Worm (Caenorhabditis elegans) whole organism, young adult: ENCODE measurements around the gene ZK637.15.

Source experiments
- C17E4.6 ChIP-seq: fragments of 200-800 bp; sonication (Bioruptor generic); IDR thresholded peaks from 2 replicates; pipeline ENCODE4 v1.3.6; 2022; ENCODE audit warnings: missing genetic modification reagents, missing genetic modification characterization, missing compliant biosample characterization
- D2030.7 ChIP-seq: fragments of 200-800 bp; sonication (Bioruptor generic); IDR thresholded peaks from 2 replicates; pipeline ENCODE4 v1.3.6; 2022; ENCODE audit warnings: missing genetic modification reagents, missing genetic modification characterization, missing compliant biosample characterization
- F22D6.2 ChIP-seq: sonication (generic microtip); optimal IDR thresholded peaks from 2 replicates; lab custom pipeline; 2016; ENCODE audit warnings: mild to moderate bottlenecking, missing genetic modification characterization, missing compliant biosample characterization
- F37B4.10 ChIP-seq: fragments of 200-800 bp; sonication (Bioruptor generic); IDR thresholded peaks from 2 replicates; pipeline ENCODE4 v1.3.6; 2022; ENCODE audit warnings: missing genetic modification characterization, missing compliant biosample characterization
- F49E8.2 ChIP-seq: sonication (generic microtip); optimal IDR thresholded peaks from 3 replicates; lab custom pipeline; 2017; ENCODE audit warnings: missing genetic modification characterization, mild to moderate bottlenecking, missing compliant biosample characterization, antibody characterized with exemption, moderate library complexity; ENCODE audit not compliant: insufficient read depth
- F55B11.4 ChIP-seq: sonication (generic microtip); optimal IDR thresholded peaks from 2 replicates; lab custom pipeline; 2016; ENCODE audit warnings: missing compliant biosample characterization, missing genetic modification characterization, borderline replicate concordance; ENCODE audit not compliant: insufficient read depth
- K11D2.4 ChIP-seq: fragments of 200-800 bp; sonication (Bioruptor generic); IDR thresholded peaks from 2 replicates; pipeline ENCODE4 v1.3.6; 2022; ENCODE audit warnings: missing genetic modification reagents, missing genetic modification characterization, missing compliant biosample characterization
- T26A5.8 ChIP-seq: sonication (generic microtip); optimal IDR thresholded peaks from 2 replicates; lab custom pipeline; 2016; ENCODE audit warnings: missing genetic modification characterization, missing compliant biosample characterization
- Y53G8AR.9 ChIP-seq: fragments of 200-800 bp; sonication (Bioruptor generic); conservative IDR thresholded peaks from 2 replicates; pipeline ENCODE4 v1.3.6; 2022; ENCODE audit warnings: missing genetic modification reagents, missing genetic modification characterization, missing compliant biosample characterization
- akir-1 ChIP-seq: fragments of 200-800 bp; sonication (Bioruptor generic); optimal IDR thresholded peaks from 2 replicates; lab custom pipeline; 2018; ENCODE audit warnings: mild to moderate bottlenecking, missing genetic modification characterization, moderate library complexity, missing compliant biosample characterization
- aptf-2 ChIP-seq: fragments of 200-800 bp; sonication (Bioruptor generic); conservative IDR thresholded peaks from 2 replicates; pipeline ENCODE4 v1.3.6; 2022; ENCODE audit warnings: missing genetic modification reagents, missing genetic modification characterization, missing compliant biosample characterization
- atf-7 ChIP-seq: sonication (generic microtip); optimal IDR thresholded peaks from 2 replicates; lab custom pipeline; 2017; ENCODE audit warnings: mild to moderate bottlenecking, missing genetic modification characterization, missing compliant biosample characterization
- attf-6 ChIP-seq: fragments of 200-800 bp; sonication (Bioruptor generic); IDR thresholded peaks from 2 replicates; pipeline ENCODE4 v1.3.6; 2022; ENCODE audit warnings: missing genetic modification reagents, missing genetic modification characterization, missing compliant biosample characterization
- bed-2 ChIP-seq: fragments of 200-800 bp; sonication (Bioruptor generic); IDR thresholded peaks from 2 replicates; pipeline ENCODE4 v1.3.6; 2022; ENCODE audit warnings: missing genetic modification reagents, missing genetic modification characterization, missing compliant biosample characterization
- ccch-3 ChIP-seq: fragments of 200-800 bp; sonication (Bioruptor generic); optimal IDR thresholded peaks from 2 replicates; lab custom pipeline; 2018; ENCODE audit warnings: mild to moderate bottlenecking, missing genetic modification characterization, missing compliant biosample characterization
- cebp-1 ChIP-seq, 2 experiments: fragments of 200-800 bp in 1 of 2; sonication (Bioruptor generic) in 1 of 2; sonication (generic microtip) in 1 of 2; IDR thresholded peaks in 1 of 2; optimal IDR thresholded peaks in 1 of 2; 2 replicates each; pipeline versions ENCODE4 v1.3.6 to Lab custom; 2017 to 2022; ENCODE audit warnings: missing compliant biosample characterization in 2 of 2, missing genetic modification characterization in 2 of 2, mild to moderate bottlenecking in 1 of 2, missing genetic modification reagents in 1 of 2, moderate library complexity in 1 of 2
- cebp-2 ChIP-seq: fragments of 200-800 bp; sonication (Bioruptor generic); IDR thresholded peaks from 2 replicates; pipeline ENCODE4 v1.3.6; 2022; ENCODE audit warnings: missing genetic modification characterization, missing compliant biosample characterization
- ceh-79 ChIP-seq: sonication (generic microtip); optimal IDR thresholded peaks from 2 replicates; lab custom pipeline; 2017; ENCODE audit warnings: mild to moderate bottlenecking, missing genetic modification characterization, missing compliant biosample characterization
- chd-7 ChIP-seq: sonication (generic microtip); optimal IDR thresholded peaks from 2 replicates; lab custom pipeline; 2016; ENCODE audit warnings: mild to moderate bottlenecking, missing genetic modification characterization, moderate library complexity, missing compliant biosample characterization
- dox-1 ChIP-seq: fragments of 200-800 bp; sonication (Bioruptor generic); IDR thresholded peaks from 2 replicates; pipeline ENCODE4 v1.3.6; 2022; ENCODE audit warnings: missing genetic modification reagents, missing genetic modification characterization, missing compliant biosample characterization
- dpl-1 ChIP-seq: fragments of 150-350 bp; optimal IDR thresholded peaks from 2 replicates; lab custom pipeline; 2014; ENCODE audit warnings: missing biosample characterization, missing genetic modification reagents, missing genetic modification characterization
- egrh-3 ChIP-seq: fragments of 200-800 bp; sonication (Bioruptor generic); IDR thresholded peaks from 2 replicates; pipeline ENCODE4 v1.3.6; 2022; ENCODE audit warnings: missing genetic modification reagents, missing genetic modification characterization, missing compliant biosample characterization
- him-1 ChIP-seq: sonication (generic microtip); optimal IDR thresholded peaks from 2 replicates; lab custom pipeline; 2016; ENCODE audit warnings: missing genotype, missing genetic modification reagents, missing genetic modification characterization, missing compliant biosample characterization
- hlh-26 ChIP-seq: fragments of 200-800 bp; sonication (Bioruptor generic); conservative IDR thresholded peaks from 2 replicates; pipeline ENCODE4 v1.3.6; 2022; ENCODE audit warnings: missing genetic modification reagents, missing genetic modification characterization, missing compliant biosample characterization
- hmg-20 ChIP-seq: fragments of 200-800 bp; sonication (Bioruptor generic); IDR thresholded peaks from 2 replicates; pipeline ENCODE4 v1.3.6; 2022; ENCODE audit warnings: missing genetic modification reagents, missing genetic modification characterization, missing compliant biosample characterization
- lin-40 ChIP-seq: sonication (generic microtip); optimal IDR thresholded peaks from 2 replicates; lab custom pipeline; 2016; ENCODE audit warnings: missing genetic modification characterization, mild to moderate bottlenecking, missing compliant biosample characterization, missing genotype, missing genetic modification reagents
- madf-3 ChIP-seq: fragments of 200-800 bp; sonication (Bioruptor generic); IDR thresholded peaks from 2 replicates; pipeline ENCODE4 v1.3.6; 2022; ENCODE audit warnings: missing genetic modification reagents, missing genetic modification characterization, missing compliant biosample characterization
- madf-6 ChIP-seq: fragments of 200-800 bp; sonication (Bioruptor generic); IDR thresholded peaks from 2 replicates; pipeline ENCODE4 v1.3.6; 2022; ENCODE audit warnings: missing genetic modification reagents, missing genetic modification characterization, missing compliant biosample characterization
- mxl-1 ChIP-seq: sonication (generic microtip); optimal IDR thresholded peaks from 2 replicates; lab custom pipeline; 2016; ENCODE audit warnings: missing genetic modification characterization, missing compliant biosample characterization
- nfya-1 ChIP-seq: sonication (generic microtip); optimal IDR thresholded peaks from 2 replicates; lab custom pipeline; 2017; ENCODE audit warnings: antibody characterized with exemption, missing compliant biosample characterization, missing genetic modification characterization, borderline replicate concordance; ENCODE audit not compliant: insufficient read depth
- nfyb-1 ChIP-seq: fragments of 200-800 bp; sonication (Bioruptor generic); IDR thresholded peaks from 2 replicates; pipeline ENCODE4 v1.3.6; 2022; ENCODE audit warnings: missing genetic modification reagents, missing genetic modification characterization, missing compliant biosample characterization
- rcor-1 ChIP-seq: fragments of 200-800 bp; sonication (Bioruptor generic); IDR thresholded peaks from 2 replicates; pipeline ENCODE4 v1.3.6; 2022; ENCODE audit warnings: missing genetic modification reagents, missing genetic modification characterization, missing compliant biosample characterization
- rec-8 ChIP-seq, 2 experiments: sonication (generic microtip); optimal IDR thresholded peaks; 2 replicates each; lab custom pipeline; 2016; ENCODE audit warnings: mild to moderate bottlenecking in 2 of 2, missing genetic modification characterization in 2 of 2, missing genetic modification reagents in 2 of 2, missing genotype in 2 of 2, missing biosample characterization in 1 of 2, missing compliant biosample characterization in 1 of 2, moderate library complexity in 1 of 2
- rpc-1 ChIP-seq, 2 experiments: fragments of 150-350 bp in 1 of 2; sonication (generic microtip) in 1 of 2; optimal IDR thresholded peaks; 2 replicates each; lab custom pipeline; 2014 to 2018; ENCODE audit warnings: missing biosample characterization in 1 of 2, missing genetic modification characterization in 1 of 2, missing genetic modification reagents in 1 of 2, missing genotype in 1 of 2
- snpc-1.1 ChIP-seq: sonication (generic microtip); optimal IDR thresholded peaks from 2 replicates; lab custom pipeline; 2017; ENCODE audit warnings: missing genetic modification characterization, mild to moderate bottlenecking, missing compliant biosample characterization, antibody characterized with exemption, moderate library complexity, missing genotype, missing genetic modification reagents; ENCODE audit not compliant: insufficient read depth
- snpc-3.4 ChIP-seq: sonication (generic microtip); optimal IDR thresholded peaks from 2 replicates; lab custom pipeline; 2017; ENCODE audit warnings: missing genetic modification characterization, mild to moderate bottlenecking, missing compliant biosample characterization, antibody characterized with exemption, moderate library complexity, missing genotype, missing genetic modification reagents
- snpc-4 ChIP-seq, 5 experiments: fragments of 150-350 bp in 1 of 5; sonication (generic microtip) in 4 of 5; optimal IDR thresholded peaks; 2 replicates each; lab custom pipeline; 2014 to 2018; ENCODE audit warnings: missing genetic modification characterization in 5 of 5, missing biosample characterization in 3 of 5, antibody characterized with exemption in 2 of 5, mild to moderate bottlenecking in 2 of 5, missing compliant biosample characterization in 2 of 5, missing genotype in 2 of 5, moderate library complexity in 2 of 5, missing genetic modification reagents in 1 of 5
- tbx-9 ChIP-seq: sonication (generic microtip); optimal IDR thresholded peaks from 2 replicates; lab custom pipeline; 2016; ENCODE audit warnings: borderline replicate concordance, missing genetic modification characterization, inconsistent platforms, missing compliant biosample characterization
- unc-130 ChIP-seq: sonication (generic microtip); optimal IDR thresholded peaks from 2 replicates; lab custom pipeline; 2016; ENCODE audit warnings: missing genetic modification reagents, missing genetic modification characterization, missing compliant biosample characterization
- unc-62 ChIP-seq: fragments of 150-350 bp; optimal IDR thresholded peaks from 2 replicates; lab custom pipeline; 2014; ENCODE audit warnings: missing biosample characterization, missing genetic modification reagents, missing genetic modification characterization
- zfh-2 ChIP-seq: fragments of 200-800 bp; sonication (Bioruptor generic); conservative IDR thresholded peaks from 2 replicates; pipeline ENCODE4 v1.3.6; 2022; ENCODE audit warnings: missing genetic modification reagents, missing genetic modification characterization, missing compliant biosample characterization
- ztf-28 ChIP-seq: fragments of 200-800 bp; sonication (Bioruptor generic); IDR thresholded peaks from 2 replicates; pipeline ENCODE4 v1.3.6; 2022; ENCODE audit warnings: missing genetic modification reagents, missing genetic modification characterization, missing compliant biosample characterization

ZK637.15 gene

DNA sequence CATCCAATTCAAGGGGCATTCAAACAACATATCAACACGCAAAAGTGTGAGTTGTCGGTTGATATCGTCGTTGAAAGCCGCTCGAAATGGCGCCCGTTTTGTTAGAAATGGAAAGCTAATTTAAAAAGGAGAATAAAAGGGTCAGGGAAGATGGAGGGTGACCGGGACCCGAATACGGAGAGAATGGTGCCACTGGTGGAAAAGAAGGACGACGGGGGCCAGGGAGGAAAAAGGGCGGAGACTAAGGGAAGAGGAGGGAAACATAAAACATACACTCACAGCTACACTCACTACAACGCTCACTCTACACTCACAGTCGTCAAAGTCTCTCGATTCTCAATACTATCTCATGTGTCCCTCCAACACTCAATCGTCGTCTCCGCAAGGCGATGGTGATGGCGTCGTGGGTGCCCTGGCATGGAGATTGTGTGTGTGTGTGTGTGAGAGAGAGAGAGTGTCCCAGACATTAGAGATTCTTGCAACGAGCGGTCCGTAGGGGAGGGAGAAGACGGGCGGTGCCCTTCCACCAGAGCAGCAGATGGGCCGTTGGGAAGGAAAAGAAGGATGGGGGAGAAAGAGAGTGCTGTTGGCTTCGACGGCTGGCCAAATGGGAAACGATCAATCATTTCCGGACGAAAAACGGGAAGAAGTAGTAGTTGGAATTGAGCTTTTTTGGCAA lies 45.8 kb upstream of the ZK637.15 start (continued):
- TF ChIP-seq rcor-1 (GFP tag; lab: Robert Waterston, UW) (no peak), chd-7 (peak; percentile 76), aptf-2 (GFP tag; lab: Robert Waterston, UW) (0 out of 2 replicates have a peak, but pooled peaks have one; percentile 37), hlh-26 (no peak), Y53G8AR.9 (no peak), rpc-1 (optimal IDR thresholded peaks at IDR 0.05; lab: Kevin White, UChicago) (no peak), rpc-1 (tag; optimal IDR thresholded peaks at IDR 0.05; lab: Kevin White, UChicago) (no peak), ccch-3 (GFP tag; lab: Kevin White, UChicago) (no peak), akir-1 (GFP tag; lab: Kevin White, UChicago) (no peak), ceh-79 (no peak), unc-62 (GFP tag; lab: Kevin White, UChicago) (no peak), madf-6 (no peak), cebp-2 (GFP tag; lab: Robert Waterston, UW) (no peak), snpc-3.4 (tag; lab: Kevin White, UChicago) (no peak), madf-3 (GFP tag; lab: Robert Waterston, UW) (no peak), nfya-1 (tag; lab: Kevin White, UChicago) (no peak), rec-8 (tag; optimal IDR thresholded peaks at IDR 0.05; lab: Kevin White, UChicago) (no peak), K11D2.4 (GFP tag; lab: Robert Waterston, UW) (0 out of 2 replicates have a peak, but pooled peaks have one; percentile 23), him-1 (tag; lab: Kevin White, UChicago) (no peak), C17E4.6 (GFP tag; lab: Robert Waterston, UW) (no peak), dpl-1 (no peak), snpc-4 (GFP tag; optimal IDR thresholded peaks at IDR 0.05; lab: Kevin White, UChicago) (peak; percentile 28), snpc-4 (tag; optimal IDR thresholded peaks at IDR 0.05; lab: Kevin White, UChicago) (peak in 1 of 4 experiments; percentile 35), nfyb-1 (no peak), F37B4.10 (GFP tag; lab: Robert Waterston, UW) (no peak), dox-1 (GFP tag; lab: Robert Waterston, UW) (peak; percentile 61; the same call in 1 of the 2 replicates), zfh-2 (peak; percentile 94), unc-130 (GFP tag; lab: Kevin White, UChicago) (no peak), mxl-1 (tag; lab: Kevin White, UChicago) (no peak), atf-7 (tag; lab: Kevin White, UChicago) (no peak), lin-40 (tag; lab: Kevin White, UChicago) (peak; percentile 68), bed-2 (no peak), tbx-9 (no peak), egrh-3 (GFP tag; lab: Robert Waterston, UW) (peak; percentile 68), cebp-1 (GFP tag; IDR thresholded peaks at IDR 0.05; lab: Robert Waterston, UW) (no peak), cebp-1 (tag; optimal IDR thresholded peaks at IDR 0.05; lab: Kevin White, UChicago) (peak; percentile 71), T26A5.8 (tag; lab: Kevin White, UChicago) (no peak), snpc-1.1 (tag; lab: Kevin White, UChicago) (no peak), F22D6.2 (no peak), F49E8.2 (no peak), D2030.7 (no peak), hmg-20 (GFP tag; lab: Robert Waterston, UW) (no peak), F55B11.4 (no peak), ztf-28 (GFP tag; lab: Robert Waterston, UW) (no peak), attf-6 (no peak)
- TF ChIP-seq, all 124 proteins: peak for 28
